Fruit fly (Drosophila melanogaster): Measurements from ENCODE around the gene RanBP3.

Gene RanBP3

DNA sequence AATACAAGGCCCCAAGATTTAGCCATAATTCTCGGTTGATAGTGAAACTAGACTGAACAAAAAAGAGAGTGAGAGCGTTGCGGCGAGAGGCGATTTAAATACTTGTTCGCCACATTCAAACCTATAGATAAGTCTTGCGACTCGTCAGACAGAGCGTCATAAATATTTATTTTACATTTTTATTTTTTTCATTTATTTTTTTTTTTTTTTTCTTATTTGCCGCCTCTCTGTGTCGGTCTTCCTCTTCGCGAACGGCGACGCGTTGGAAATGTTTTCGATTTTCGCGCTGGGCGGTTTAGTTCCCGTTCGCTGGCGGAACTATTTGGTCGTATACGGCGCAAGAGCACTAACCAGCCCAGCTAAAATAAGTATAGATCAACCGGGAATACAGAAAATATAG, 24.5 kb downstream of the RanBP3 start:
- TF ChIP-seq usp (GFP tag; optimal IDR thresholded peaks at IDR 0.05): no peak
- TF ChIP-seq Dll (optimal IDR thresholded peaks at IDR 0.05): no peak
- TF ChIP-seq psq (optimal IDR thresholded peaks at IDR 0.05): no peak
- TF ChIP-seq EcR (GFP tag; optimal IDR thresholded peaks at IDR 0.05): no peak
- no peak for TF ChIP-seq pan (optimal IDR thresholded peaks at IDR 0.05)
- TF ChIP-seq CG8478 (optimal IDR thresholded peaks at IDR 0.05): no peak

DNA sequence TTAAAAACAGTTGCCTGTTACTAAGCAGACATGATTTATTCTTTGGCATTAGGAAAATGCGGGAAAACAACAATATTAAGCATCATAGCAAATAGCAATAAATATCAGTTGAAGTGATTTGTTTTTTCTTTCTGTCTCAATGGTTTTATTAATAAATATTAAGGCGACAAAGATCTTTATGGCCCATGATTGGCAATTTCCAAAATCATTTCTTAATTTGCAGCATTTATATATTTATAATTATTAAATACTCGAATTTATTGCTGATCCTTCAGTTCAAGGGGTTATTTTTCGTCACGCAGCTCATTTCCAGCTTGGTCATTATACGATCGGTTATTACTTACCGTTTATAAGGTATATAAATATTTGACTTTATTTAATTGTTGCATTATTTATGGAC, 25.0 kb downstream of the RanBP3 start:
- TF ChIP-seq Dll (optimal IDR thresholded peaks at IDR 0.05) (no peak), pan (optimal IDR thresholded peaks at IDR 0.05) (no peak), psq (optimal IDR thresholded peaks at IDR 0.05) (no peak), usp (GFP tag; optimal IDR thresholded peaks at IDR 0.05) (no peak), EcR (GFP tag; optimal IDR thresholded peaks at IDR 0.05) (no peak), CG8478 (optimal IDR thresholded peaks at IDR 0.05) (no peak)

DNA sequence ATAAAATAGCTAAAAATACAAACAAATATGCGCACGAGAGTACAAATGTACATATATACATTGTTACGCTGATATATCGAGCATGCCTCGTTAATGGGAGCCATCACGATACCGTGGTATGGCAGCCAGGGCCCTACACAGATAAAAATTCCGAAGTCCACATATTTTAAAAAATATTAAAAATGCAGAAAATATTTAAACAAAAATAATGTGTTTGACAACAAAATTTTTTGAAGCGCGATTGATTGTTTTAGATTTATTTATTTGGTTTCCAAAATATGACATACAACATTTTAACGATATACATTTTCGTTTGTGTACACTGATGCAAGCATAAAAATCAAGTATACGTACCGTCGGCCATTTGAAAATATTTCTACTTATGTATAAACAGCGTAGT, 25.9 kb downstream of the RanBP3 start:
- TF ChIP-seq Dll (optimal IDR thresholded peaks at IDR 0.05) (no peak), EcR (GFP tag; optimal IDR thresholded peaks at IDR 0.05) (no peak), usp (GFP tag; optimal IDR thresholded peaks at IDR 0.05) (no peak), CG8478 (optimal IDR thresholded peaks at IDR 0.05) (no peak)

DNA sequence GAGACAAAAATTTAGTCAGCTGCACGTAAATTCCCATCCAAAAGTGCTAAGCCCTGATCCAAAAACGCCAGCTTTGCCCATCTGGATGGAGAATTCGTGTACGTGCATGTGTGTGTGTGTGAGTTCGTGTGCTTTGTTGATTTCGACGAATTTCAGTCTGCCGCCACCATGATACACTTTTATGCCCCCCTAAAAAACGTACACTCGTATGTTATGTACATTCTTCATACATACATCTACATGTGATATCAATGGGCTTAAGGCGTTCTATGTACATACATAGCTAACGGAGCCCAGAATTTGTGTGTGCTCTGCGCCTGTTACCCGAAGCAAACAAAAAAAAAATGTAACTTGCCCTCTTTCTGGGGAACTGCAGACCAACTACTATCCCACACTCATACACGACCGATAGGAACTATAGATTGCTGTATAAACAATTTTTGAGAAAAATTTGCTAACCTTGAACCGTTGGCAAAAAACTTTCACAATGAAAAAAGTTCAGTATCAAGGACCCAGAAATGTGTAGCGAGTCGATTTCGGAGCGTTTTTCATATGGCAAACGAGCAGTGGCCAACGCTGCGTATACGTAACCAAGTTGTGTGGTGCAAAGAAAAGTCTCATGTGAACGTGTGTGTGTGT, 26.8 kb downstream of the RanBP3 start:
- TF ChIP-seq psq (optimal IDR thresholded peaks at IDR 0.05) (no peak), CG8478 (optimal IDR thresholded peaks at IDR 0.05) (no peak), Dll (optimal IDR thresholded peaks at IDR 0.05) (no peak), pan (optimal IDR thresholded peaks at IDR 0.05) (no peak), EcR (GFP tag; optimal IDR thresholded peaks at IDR 0.05) (no peak)

DNA sequence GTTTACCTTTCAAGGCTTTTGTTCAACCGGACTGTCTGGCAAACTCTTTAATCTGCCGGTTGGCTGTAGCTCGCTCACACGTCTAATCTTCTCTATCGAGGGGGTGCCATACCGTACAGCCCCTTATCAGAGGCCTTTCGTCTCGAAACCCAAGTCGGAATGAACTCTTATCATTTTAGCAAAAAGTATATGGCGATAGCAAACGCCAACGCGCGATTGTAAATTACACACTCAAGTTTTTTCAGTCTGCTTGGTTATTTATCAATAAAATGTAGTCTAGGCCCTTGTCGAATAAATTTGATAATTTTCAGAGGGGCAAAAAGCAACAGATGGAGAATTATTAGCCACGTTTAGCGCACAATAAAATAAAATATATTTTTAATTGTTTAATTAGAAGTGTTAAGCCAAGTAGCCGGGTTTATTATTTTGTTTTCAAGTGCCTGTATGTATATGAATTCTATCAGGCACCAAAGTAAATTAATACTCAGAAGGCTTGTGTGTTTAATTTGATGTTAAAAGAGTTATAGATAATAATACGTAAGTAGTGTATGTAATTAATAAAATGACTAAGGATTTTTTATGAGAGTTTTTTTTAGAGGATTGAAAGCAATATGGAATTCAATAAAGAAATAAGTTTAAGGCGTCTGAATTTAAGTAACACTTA, 27.7 kb downstream of the RanBP3 start:
- TF ChIP-seq usp (GFP tag; optimal IDR thresholded peaks at IDR 0.05) (no peak), CG8478 (optimal IDR thresholded peaks at IDR 0.05) (no peak), Dll (optimal IDR thresholded peaks at IDR 0.05) (no peak), EcR (GFP tag; optimal IDR thresholded peaks at IDR 0.05) (no peak), pan (optimal IDR thresholded peaks at IDR 0.05) (no peak), psq (optimal IDR thresholded peaks at IDR 0.05) (no peak)

DNA sequence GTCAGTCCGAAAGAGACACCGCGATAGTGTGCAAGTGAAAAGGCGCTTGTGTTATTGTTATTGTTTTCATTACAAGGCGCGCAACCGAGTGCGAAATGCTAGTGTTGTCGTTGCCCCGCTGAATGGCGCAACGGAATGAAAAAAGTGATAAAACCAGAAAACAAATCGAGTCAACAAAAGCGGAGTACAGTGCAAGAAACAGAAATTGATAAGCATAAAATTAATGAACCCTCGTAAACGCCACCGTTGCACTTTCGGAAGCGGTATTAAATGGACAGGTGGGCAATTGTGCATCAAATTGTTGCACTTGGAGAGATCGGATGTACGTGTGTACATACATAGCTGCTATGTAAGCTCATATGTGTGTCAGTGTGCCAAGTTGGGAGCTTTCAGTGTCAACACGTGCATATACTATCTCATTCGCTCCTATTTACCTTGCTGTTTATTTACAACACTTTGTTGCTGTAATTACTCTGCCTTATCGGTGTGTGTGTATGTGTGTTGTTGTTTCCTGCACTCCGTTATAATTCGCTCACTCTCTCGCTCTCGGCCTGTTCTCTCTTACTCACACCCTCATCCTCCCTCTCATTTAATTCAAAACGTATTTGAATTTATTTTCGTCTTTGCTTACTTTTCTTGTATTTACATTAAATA, 29.1 kb downstream of the RanBP3 start:
- peak in 1 of 2 experiments; percentile 11 for TF ChIP-seq EcR (GFP tag; optimal IDR thresholded peaks at IDR 0.05)
- no peak for TF ChIP-seq psq (optimal IDR thresholded peaks at IDR 0.05)
- TF ChIP-seq usp (GFP tag; optimal IDR thresholded peaks at IDR 0.05): no peak
- no peak for TF ChIP-seq Dll (optimal IDR thresholded peaks at IDR 0.05)
- TF ChIP-seq CG8478 (optimal IDR thresholded peaks at IDR 0.05): no peak
- no peak for TF ChIP-seq pan (optimal IDR thresholded peaks at IDR 0.05)

DNA sequence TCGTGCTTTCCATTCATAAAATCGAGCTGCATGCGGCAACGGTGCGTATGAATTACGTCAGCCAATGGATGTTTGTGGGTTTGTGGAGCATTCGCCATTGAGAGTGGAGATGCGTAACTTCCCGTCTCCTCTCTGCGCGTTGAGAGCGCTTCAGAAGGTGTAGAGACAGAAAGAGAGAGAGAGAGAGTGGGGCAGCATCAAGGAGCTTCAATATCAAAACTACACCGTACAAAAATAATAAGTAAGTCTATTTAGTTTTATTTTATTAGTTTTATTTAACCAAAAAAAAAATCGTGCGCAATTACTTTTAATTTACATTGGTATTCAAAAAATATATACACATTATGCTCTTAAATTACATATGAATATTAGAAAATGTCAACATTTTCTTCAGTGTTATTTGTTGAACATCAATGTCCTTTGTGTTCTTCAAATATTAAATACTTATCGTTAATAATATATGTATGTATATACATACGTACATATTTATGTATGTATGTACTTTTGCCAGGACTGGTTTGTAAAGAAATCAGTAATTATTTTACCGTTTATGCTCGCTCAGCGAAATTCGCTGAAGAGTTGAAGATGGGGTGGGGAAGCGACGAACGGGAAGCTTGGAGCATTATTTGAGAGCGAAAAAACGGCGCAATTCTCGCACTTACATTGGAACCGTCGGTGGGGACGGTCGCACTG, 29.8 kb downstream of the RanBP3 start, which contains the start of gene CG10365:
Gene CG10365 (plus strand): TSS at position 652 of the 693 bp plus-strand sequence.
- TF ChIP-seq Dll (optimal IDR thresholded peaks at IDR 0.05) (no peak), psq (optimal IDR thresholded peaks at IDR 0.05) (no peak), usp (GFP tag; optimal IDR thresholded peaks at IDR 0.05) (no peak), pan (optimal IDR thresholded peaks at IDR 0.05) (no peak), CG8478 (optimal IDR thresholded peaks at IDR 0.05) (no peak), EcR (GFP tag; optimal IDR thresholded peaks at IDR 0.05) (no peak)

DNA sequence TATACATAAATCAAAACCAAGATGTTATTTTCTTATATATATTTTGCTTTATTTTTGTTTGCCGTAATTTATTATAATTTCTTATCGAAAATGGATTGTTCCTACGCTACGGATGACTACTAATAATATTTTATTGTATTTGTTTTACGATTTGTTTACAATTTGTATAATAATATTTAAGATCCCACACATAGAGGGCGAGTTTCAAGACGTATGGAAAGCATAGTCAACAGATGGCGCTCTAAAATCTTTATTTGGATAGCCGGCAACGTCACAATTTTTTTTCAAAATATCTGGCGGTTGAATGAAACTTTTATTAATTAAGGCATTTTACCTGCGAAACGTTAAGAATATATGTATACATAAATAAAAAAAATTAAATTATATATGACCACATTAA, 30.7 kb downstream of the RanBP3 start:
- no peak for TF ChIP-seq pan (optimal IDR thresholded peaks at IDR 0.05)
- no peak for TF ChIP-seq EcR (GFP tag; optimal IDR thresholded peaks at IDR 0.05)
- TF ChIP-seq Dll (optimal IDR thresholded peaks at IDR 0.05): no peak
- no peak for TF ChIP-seq usp (GFP tag; optimal IDR thresholded peaks at IDR 0.05)
- no peak for TF ChIP-seq psq (optimal IDR thresholded peaks at IDR 0.05)
- TF ChIP-seq CG8478 (optimal IDR thresholded peaks at IDR 0.05): no peak

DNA sequence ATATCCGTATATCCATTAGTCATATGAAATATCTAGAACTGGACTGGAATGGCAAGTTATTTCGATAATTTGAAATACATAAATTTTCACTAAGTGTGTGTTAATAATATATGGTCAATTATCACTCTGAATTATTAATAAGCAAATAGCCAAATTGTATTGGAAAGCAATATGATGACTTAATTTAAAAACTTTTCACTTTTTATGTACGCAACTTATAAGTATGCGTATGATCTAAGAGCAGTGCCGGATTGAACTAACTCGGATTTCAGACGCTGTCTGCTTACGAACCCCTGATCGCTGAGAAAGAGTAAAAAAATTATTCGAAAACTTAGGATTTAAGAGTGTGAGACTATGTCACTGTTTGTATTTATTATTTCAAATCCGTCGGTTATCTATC, 31.1 kb downstream of the RanBP3 start, which contains the start of gene CG10232:
Gene CG10232 (minus strand): TSS at position 101 of the 400 bp plus-strand sequence.
- no peak for TF ChIP-seq usp (GFP tag; optimal IDR thresholded peaks at IDR 0.05)
- TF ChIP-seq Dll (optimal IDR thresholded peaks at IDR 0.05): no peak
- no peak for TF ChIP-seq psq (optimal IDR thresholded peaks at IDR 0.05)
- TF ChIP-seq CG8478 (optimal IDR thresholded peaks at IDR 0.05): no peak
- no peak for TF ChIP-seq EcR (GFP tag; optimal IDR thresholded peaks at IDR 0.05)
- no peak for TF ChIP-seq pan (optimal IDR thresholded peaks at IDR 0.05)

DNA sequence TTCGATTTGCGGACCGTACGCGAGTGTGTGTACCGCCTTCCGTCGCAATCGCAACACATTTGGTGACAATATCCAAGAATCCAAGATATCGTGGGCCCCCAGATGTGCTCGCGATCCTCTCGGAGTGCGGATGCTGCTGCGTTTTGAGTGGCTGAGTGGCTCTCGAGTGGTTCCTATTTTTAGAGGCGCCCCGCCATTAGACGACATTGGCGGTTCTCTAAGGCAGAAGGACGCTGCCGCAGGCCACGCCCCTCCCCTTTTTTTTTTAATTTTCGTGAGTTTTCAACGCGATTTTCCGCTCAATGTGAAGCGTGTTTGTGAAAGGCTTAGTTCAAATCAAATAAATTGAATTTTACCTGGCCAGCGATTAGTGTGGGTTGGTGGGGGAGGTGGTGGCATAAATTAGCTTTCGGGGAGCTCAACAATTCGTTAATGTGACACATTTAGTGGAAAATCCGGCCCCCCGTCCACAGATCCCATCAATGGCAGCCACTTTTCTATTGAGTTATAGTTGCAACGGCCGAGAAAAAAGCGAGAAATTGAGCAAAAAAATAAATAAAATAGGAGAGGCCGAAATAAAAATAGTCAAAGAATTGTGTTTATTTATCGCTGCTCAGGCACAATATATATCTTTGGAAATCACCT, 34.2 kb downstream of the RanBP3 start, which contains the start of gene nau:
Gene nau (minus strand): TSS at position 61 of the 645 bp plus-strand sequence.
- TF ChIP-seq Dll (optimal IDR thresholded peaks at IDR 0.05) (no peak), pan (optimal IDR thresholded peaks at IDR 0.05) (no peak), psq (optimal IDR thresholded peaks at IDR 0.05) (no peak), EcR (GFP tag; optimal IDR thresholded peaks at IDR 0.05) (no peak), usp (GFP tag; optimal IDR thresholded peaks at IDR 0.05) (no peak), CG8478 (optimal IDR thresholded peaks at IDR 0.05) (no peak)

DNA sequence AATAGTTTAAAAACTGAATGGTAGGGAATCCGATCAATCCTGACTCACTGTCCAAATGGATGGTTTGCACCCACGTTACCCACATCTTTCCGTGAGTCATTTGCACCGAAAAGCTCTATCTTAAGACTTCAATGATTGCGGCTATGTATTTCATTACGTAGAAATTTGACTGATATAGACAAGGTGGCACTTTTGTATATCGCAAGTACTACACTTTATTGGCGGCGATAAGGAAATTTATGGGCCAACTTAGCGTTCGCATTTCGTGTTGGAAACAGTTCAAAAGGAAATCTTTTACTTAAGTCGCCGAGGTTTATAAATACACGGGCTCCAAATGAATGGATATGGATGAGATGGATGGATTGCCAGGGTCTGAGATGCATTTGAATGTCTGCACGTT, 37.8 kb downstream of the RanBP3 start:
- TF ChIP-seq CG8478 (optimal IDR thresholded peaks at IDR 0.05) (no peak), psq (optimal IDR thresholded peaks at IDR 0.05) (no peak), pan (optimal IDR thresholded peaks at IDR 0.05) (no peak), usp (GFP tag; optimal IDR thresholded peaks at IDR 0.05) (no peak), Dll (optimal IDR thresholded peaks at IDR 0.05) (no peak), EcR (GFP tag; optimal IDR thresholded peaks at IDR 0.05) (no peak)

All from whole organism.